Fruit fly (Drosophila melanogaster) Kc167 (cell line): ENCODE results near the gene CG34451.

Source experiments
- Sin3A ChIP-seq: fragments of >200 bp; optimal IDR thresholded peaks from 2 replicates; lab custom pipeline; 2018; ENCODE audit warnings: missing external identifiers
- insv ChIP-seq: fragments of >200 bp; optimal IDR thresholded peaks from 3 replicates; lab custom pipeline; 2018; ENCODE audit warnings: missing external identifiers
- psq ChIP-seq: fragments of >200 bp; optimal IDR thresholded peaks from 2 replicates; lab custom pipeline; 2017; ENCODE audit warnings: missing external identifiers

DNA sequence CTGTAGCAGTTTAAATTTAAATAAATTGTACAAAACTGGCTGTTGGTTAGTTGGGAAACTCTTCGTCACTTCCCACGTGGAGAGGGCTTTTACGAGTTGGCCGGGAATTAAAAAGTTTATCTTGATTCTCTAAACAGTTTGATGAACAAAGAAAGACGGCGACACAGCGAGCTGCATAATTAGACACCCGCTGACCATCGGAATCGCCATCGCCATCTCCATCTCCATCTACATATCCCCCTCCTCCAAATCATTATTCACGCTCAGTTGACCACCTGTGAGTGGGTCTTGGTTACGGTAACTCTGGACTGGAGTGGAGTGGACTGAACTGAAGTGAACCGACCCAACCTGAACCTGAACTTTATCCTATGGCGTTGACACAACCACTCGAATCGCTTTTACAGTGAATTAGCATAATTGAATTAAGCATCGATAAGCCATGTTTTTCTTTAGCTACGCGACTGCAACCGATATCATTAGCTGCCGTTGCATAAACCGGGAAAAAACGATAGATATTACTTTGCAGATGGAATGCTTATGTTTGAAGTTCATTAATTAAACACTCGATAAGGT, 48.9 kb upstream of the CG34451 start:
- TF ChIP-seq insv (lab: Kevin White, UChicago), result no peak
- TF ChIP-seq psq, result no peak
- TF ChIP-seq Sin3A (lab: Kevin White, UChicago), result no peak
